Worm (Caenorhabditis elegans) whole organism, L1 larva: ENCODE data around the gene F11D5.5.
A peak's percentile ranks its signal among the peaks of the same experiment; 100 is the strongest.

Experiments used
- C04F5.9 ChIP-seq: sonication (generic microtip); optimal IDR thresholded peaks from 2 replicates; lab custom pipeline; 2016; ENCODE audit warnings: missing genetic modification characterization, missing compliant biosample characterization
- alr-1 ChIP-seq: fragments of 200-800 bp; sonication (Bioruptor generic); optimal IDR thresholded peaks from 2 replicates; lab custom pipeline; 2018; ENCODE audit warnings: borderline replicate concordance, mild to moderate bottlenecking, missing genetic modification characterization, missing compliant biosample characterization
- aly-2 ChIP-seq: fragments of 150-350 bp; optimal IDR thresholded peaks from 2 replicates; lab custom pipeline; 2014; ENCODE audit warnings: missing biosample characterization, missing genetic modification characterization
- blmp-1 ChIP-seq: fragments of 150-350 bp; optimal IDR thresholded peaks from 2 replicates; lab custom pipeline; 2014; ENCODE audit warnings: missing biosample characterization, missing genetic modification characterization
- ceh-63 ChIP-seq: fragments of 200-800 bp; sonication (Bioruptor generic); optimal IDR thresholded peaks from 2 replicates; lab custom pipeline; 2018; ENCODE audit warnings: mild to moderate bottlenecking, missing genetic modification characterization, missing compliant biosample characterization
- ceh-8 ChIP-seq: fragments of 200-800 bp; sonication (Bioruptor generic); optimal IDR thresholded peaks from 2 replicates; lab custom pipeline; 2018; ENCODE audit warnings: mild to moderate bottlenecking, missing genetic modification characterization, moderate library complexity, missing compliant biosample characterization
- ces-1 ChIP-seq: fragments of 150-350 bp; optimal IDR thresholded peaks from 2 replicates; lab custom pipeline; 2014; ENCODE audit warnings: missing biosample characterization, missing genetic modification reagents, missing genetic modification characterization
- dpl-1 ChIP-seq, 3 experiments: fragments of 150-350 bp in 2 of 3; sonication (generic microtip) in 1 of 3; optimal IDR thresholded peaks; 2 replicates each; lab custom pipeline; 2014 to 2017; ENCODE audit warnings: missing biosample characterization in 3 of 3, missing genetic modification characterization in 3 of 3, missing genetic modification reagents in 3 of 3
- egl-13 ChIP-seq: sonication (generic microtip); optimal IDR thresholded peaks from 2 replicates; lab custom pipeline; 2016; ENCODE audit warnings: missing genotype, missing genetic modification reagents, missing genetic modification characterization, missing compliant biosample characterization
- egl-27 ChIP-seq, 2 experiments: fragments of 150-350 bp in 1 of 2; sonication (generic microtip); optimal IDR thresholded peaks; 3 replicates each; lab custom pipeline; 2017 to 2018; ENCODE audit warnings: missing biosample characterization in 2 of 2, missing genetic modification characterization in 2 of 2, missing genetic modification reagents in 2 of 2
- elt-2 ChIP-seq: sonication (generic microtip); optimal IDR thresholded peaks from 2 replicates; lab custom pipeline; 2016; ENCODE audit warnings: missing genetic modification characterization, mild to moderate bottlenecking, inconsistent platforms, missing compliant biosample characterization, missing genetic modification reagents
- fos-1 ChIP-seq: fragments of 150-350 bp; optimal IDR thresholded peaks from 2 replicates; lab custom pipeline; 2014; ENCODE audit warnings: missing biosample characterization, missing genetic modification characterization
- hpl-2 ChIP-seq: fragments of 150-350 bp; optimal IDR thresholded peaks from 2 replicates; lab custom pipeline; 2014; ENCODE audit warnings: missing biosample characterization, missing genetic modification reagents, missing genetic modification characterization
- jun-1 ChIP-seq: fragments of 150-350 bp; optimal IDR thresholded peaks from 2 replicates; lab custom pipeline; 2014; ENCODE audit warnings: missing biosample characterization, missing genetic modification reagents, missing genetic modification characterization
- lin-15B ChIP-seq: fragments of 150-350 bp; sonication (generic microtip); optimal IDR thresholded peaks from 3 replicates; lab custom pipeline; 2014; ENCODE audit warnings: missing biosample characterization, missing genetic modification characterization
- lin-35 ChIP-seq, 2 experiments: fragments of 150-350 bp; optimal IDR thresholded peaks; 2 replicates each; lab custom pipeline; 2014; ENCODE audit warnings: missing biosample characterization in 2 of 2, missing genetic modification characterization in 2 of 2, missing genetic modification reagents in 2 of 2
- lsy-2 ChIP-seq, 2 experiments: fragments of 150-350 bp; optimal IDR thresholded peaks; 2 replicates each; lab custom pipeline; 2014; ENCODE audit warnings: missing biosample characterization in 2 of 2, missing genetic modification characterization in 2 of 2
- mab-9 ChIP-seq: fragments of 200-800 bp; sonication (Bioruptor generic); IDR thresholded peaks from 2 replicates; pipeline ENCODE4 v1.3.6; 2022; ENCODE audit warnings: missing genetic modification reagents, missing genetic modification characterization, missing compliant biosample characterization
- mdl-1 ChIP-seq, 2 experiments: fragments of 150-350 bp; optimal IDR thresholded peaks; 2 replicates each; lab custom pipeline; 2014 to 2017; ENCODE audit warnings: missing biosample characterization in 2 of 2, missing genetic modification characterization in 2 of 2, inconsistent platforms in 1 of 2
- nhr-19 ChIP-seq: fragments of 200-800 bp; sonication (Bioruptor generic); conservative IDR thresholded peaks from 2 replicates; pipeline ENCODE4 v1.3.6; 2022; ENCODE audit warnings: missing genetic modification characterization, missing compliant biosample characterization
- nhr-20 ChIP-seq: sonication (generic microtip); optimal IDR thresholded peaks from 2 replicates; lab custom pipeline; 2016; ENCODE audit warnings: mild to moderate bottlenecking, missing genetic modification characterization, missing compliant biosample characterization
- nhr-28 ChIP-seq: fragments of 150-350 bp; optimal IDR thresholded peaks from 2 replicates; lab custom pipeline; 2014; ENCODE audit warnings: missing biosample characterization, missing genetic modification characterization
- nhr-90 ChIP-seq: sonication (generic microtip); optimal IDR thresholded peaks from 2 replicates; lab custom pipeline; 2016; ENCODE audit warnings: mild to moderate bottlenecking, missing genetic modification characterization, missing compliant biosample characterization; ENCODE audit not compliant: poor library complexity
- pax-3 ChIP-seq: fragments of 200-800 bp; sonication (Bioruptor generic); optimal IDR thresholded peaks from 2 replicates; lab custom pipeline; 2018; ENCODE audit warnings: mild to moderate bottlenecking, missing genetic modification characterization, moderate library complexity, missing compliant biosample characterization
- rnt-1 ChIP-seq: sonication (generic microtip); optimal IDR thresholded peaks from 2 replicates; lab custom pipeline; 2016; ENCODE audit warnings: mild to moderate bottlenecking, missing genetic modification characterization, moderate library complexity, missing compliant biosample characterization
- skn-1 ChIP-seq: fragments of 150-350 bp; optimal IDR thresholded peaks from 2 replicates; lab custom pipeline; 2014; ENCODE audit warnings: missing biosample characterization, missing genetic modification characterization
- snpc-4 ChIP-seq: fragments of 150-350 bp; optimal IDR thresholded peaks from 2 replicates; lab custom pipeline; 2014; ENCODE audit warnings: missing biosample characterization, missing genetic modification characterization
- sptf-1 ChIP-seq: fragments of 150-350 bp; optimal IDR thresholded peaks from 2 replicates; lab custom pipeline; 2014; ENCODE audit warnings: missing biosample characterization, missing genetic modification characterization
- swsn-7 ChIP-seq: sonication (generic microtip); optimal IDR thresholded peaks from 2 replicates; lab custom pipeline; 2016; ENCODE audit warnings: missing genetic modification characterization, missing compliant biosample characterization
- unc-130 ChIP-seq: fragments of 150-350 bp; optimal IDR thresholded peaks from 2 replicates; lab custom pipeline; 2017; ENCODE audit warnings: missing biosample characterization, missing genetic modification characterization, inconsistent platforms
- unc-62 ChIP-seq: fragments of 150-350 bp; optimal IDR thresholded peaks from 2 replicates; lab custom pipeline; 2014; ENCODE audit warnings: missing biosample characterization, missing genetic modification reagents, missing genetic modification characterization
- vab-15 ChIP-seq: sonication (generic microtip); optimal IDR thresholded peaks from 2 replicates; lab custom pipeline; 2017; ENCODE audit warnings: missing genotype, mild to moderate bottlenecking, missing genetic modification characterization, missing compliant biosample characterization
- xbp-1 ChIP-seq: sonication (generic microtip); optimal IDR thresholded peaks from 2 replicates; lab custom pipeline; 2016; ENCODE audit warnings: missing genetic modification characterization, missing compliant biosample characterization
- ztf-4 ChIP-seq: fragments of 150-350 bp; optimal IDR thresholded peaks from 2 replicates; lab custom pipeline; 2014; ENCODE audit warnings: missing biosample characterization, missing genetic modification characterization

The F11D5.5 gene

ce11 chrX:3290147-3290546 is 11.7 kb upstream of the F11D5.5 start:
- TF ChIP-seq nhr-19 (GFP tag; lab: Robert Waterston, UW), result no peak
- TF ChIP-seq skn-1 (tag; lab: Kevin White, UChicago), result no peak
- no peak for TF ChIP-seq aly-2 (tag; lab: Kevin White, UChicago)
- no peak for TF ChIP-seq jun-1 (tag; lab: Kevin White, UChicago)
- TF ChIP-seq mdl-1 (tag; optimal IDR thresholded peaks at IDR 0.05; lab: Kevin White, UChicago), result peak in 1 of 2 experiments; percentile 42
- TF ChIP-seq egl-27 (tag; optimal IDR thresholded peaks at IDR 0.05; lab: Kevin White, UChicago), result no peak
- TF ChIP-seq nhr-90, result peak; percentile 34
- TF ChIP-seq lsy-2 (tag; optimal IDR thresholded peaks at IDR 0.05; lab: Kevin White, UChicago), result no peak
- TF ChIP-seq elt-2 (tag; lab: Kevin White, UChicago), result peak; percentile 95
- no peak for TF ChIP-seq hpl-2 (GFP tag; lab: Kevin White, UChicago)
- TF ChIP-seq lin-35 (GFP tag; optimal IDR thresholded peaks at IDR 0.05; lab: Kevin White, UChicago), result peak in 1 of 2 experiments; percentile 26
- TF ChIP-seq nhr-20 (tag; lab: Kevin White, UChicago), result peak; percentile 21
- no peak for TF ChIP-seq sptf-1 (tag; lab: Kevin White, UChicago)
- TF ChIP-seq lin-15B (tag; lab: Kevin White, UChicago), result no peak
- TF ChIP-seq fos-1 (tag; lab: Kevin White, UChicago), result no peak
- TF ChIP-seq, all 84 proteins: peak for 5

ce11 chrX:3291948-3292347 is 9.9 kb upstream of the F11D5.5 start:
- TF ChIP-seq vab-15 (tag; lab: Kevin White, UChicago) (no peak), egl-13 (tag; lab: Kevin White, UChicago) (no peak), C04F5.9 (tag; lab: Kevin White, UChicago) (no peak), blmp-1 (no peak), lin-15B (tag; lab: Kevin White, UChicago) (no peak), pax-3 (no peak), rnt-1 (tag; lab: Kevin White, UChicago) (no peak)

ce11 chrX:3296182-3296581 is 5.7 kb upstream of the F11D5.5 start, which contains the start of gene K09C4.2:
K09C4.2 (plus strand) TSS chrX:3296482.
- TF ChIP-seq ces-1 (GFP tag; lab: Kevin White, UChicago) (no peak), lin-35 (GFP tag; optimal IDR thresholded peaks at IDR 0.05; lab: Kevin White, UChicago) (no peak), xbp-1 (tag; lab: Kevin White, UChicago) (no peak), skn-1 (tag; lab: Kevin White, UChicago) (no peak), mab-9 (GFP tag; lab: Robert Waterston, UW) (no peak)

ce11 chrX:3297812-3298211 is 4.1 kb upstream of the F11D5.5 start:
- TF ChIP-seq ceh-8 (GFP tag; lab: Kevin White, UChicago) (no peak), elt-2 (tag; lab: Kevin White, UChicago) (peak; percentile 87), nhr-20 (tag; lab: Kevin White, UChicago) (peak; percentile 29)

- no peak for TF ChIP-seq ztf-4 (tag; lab: Kevin White, UChicago)
- TF ChIP-seq unc-130 (tag; lab: Kevin White, UChicago), result no peak
- TF ChIP-seq lin-15B (tag; lab: Kevin White, UChicago), result no peak
- no peak for TF ChIP-seq nhr-90
Observed at ce11 chrX:3298582-3298981, 3.3 kb upstream of the F11D5.5 start, which contains the start of gene K09C4.1. K09C4.1 (plus strand) TSS chrX:3298882.

- no peak for TF ChIP-seq snpc-4 (tag; lab: Kevin White, UChicago)
- no peak for TF ChIP-seq nhr-19 (GFP tag; lab: Robert Waterston, UW)
- no peak for TF ChIP-seq unc-62
- no peak for TF ChIP-seq ceh-8 (GFP tag; lab: Kevin White, UChicago)
Observed at ce11 chrX:3300582-3300981, 1.3 kb upstream of the F11D5.5 start.

ce11 chrX:3304068-3304467 is 2.2 kb downstream of the F11D5.5 start, which contains the start of gene F11D5.7:
F11D5.7 (plus strand) TSS chrX:3304368.
- TF ChIP-seq lin-15B (tag; lab: Kevin White, UChicago), result no peak
- no peak for TF ChIP-seq alr-1 (tag; lab: Kevin White, UChicago)
- no peak for TF ChIP-seq dpl-1 (GFP tag; optimal IDR thresholded peaks at IDR 0.05; lab: Kevin White, UChicago)
- TF ChIP-seq nhr-28 (tag; lab: Kevin White, UChicago), result no peak
- no peak for TF ChIP-seq skn-1 (tag; lab: Kevin White, UChicago)
- no peak for TF ChIP-seq ceh-63 (GFP tag; lab: Kevin White, UChicago)
- no peak for TF ChIP-seq swsn-7
- TF ChIP-seq ztf-4 (tag; lab: Kevin White, UChicago), result no peak
